Worm (Caenorhabditis elegans) whole organism, L4 larva: Measurements from ENCODE around the gene Y57G11C.1130.

Experiments used
- D1046.2 ChIP-seq: fragments of 200-800 bp; sonication (Bioruptor generic); IDR thresholded peaks from 2 replicates; pipeline ENCODE4 v1.3.6; 2022; ENCODE audit warnings: missing genetic modification characterization, missing compliant biosample characterization
- F49E8.2 ChIP-seq: sonication (generic microtip); optimal IDR thresholded peaks from 2 replicates; lab custom pipeline; 2016; ENCODE audit warnings: missing compliant biosample characterization, mild to moderate bottlenecking, missing genetic modification characterization, borderline replicate concordance
- ZK546.5 ChIP-seq, 2 experiments: sonication (generic microtip); optimal IDR thresholded peaks; 2 replicates each; lab custom pipeline; 2017; ENCODE audit warnings: missing biosample characterization in 2 of 2, missing genetic modification characterization in 2 of 2
- aha-1 ChIP-seq: fragments of 150-350 bp; peaks from one replicate; lab custom pipeline; 2014; ENCODE audit warnings: missing biosample characterization, missing genetic modification characterization
- aly-2 ChIP-seq: sonication (generic microtip); optimal IDR thresholded peaks from 2 replicates; lab custom pipeline; 2018; ENCODE audit warnings: missing biosample characterization, missing genetic modification characterization
- arid-1 ChIP-seq: fragments of 200-800 bp; sonication (Bioruptor generic); conservative IDR thresholded peaks from 2 replicates; pipeline ENCODE4 v1.3.6; 2022; ENCODE audit warnings: missing genetic modification reagents, missing genetic modification characterization, missing compliant biosample characterization
- attf-4 ChIP-seq: sonication (generic microtip); optimal IDR thresholded peaks from 3 replicates; lab custom pipeline; 2017; ENCODE audit warnings: missing biosample characterization, missing genetic modification characterization
- ceh-20 ChIP-seq: fragments of 200-800 bp; sonication (Bioruptor generic); IDR thresholded peaks from 2 replicates; pipeline ENCODE4 v1.3.6; 2022; ENCODE audit warnings: missing genetic modification reagents, missing genetic modification characterization, missing compliant biosample characterization
- dmd-6 ChIP-seq: fragments of 200-800 bp; sonication (Bioruptor generic); IDR thresholded peaks from 2 replicates; pipeline ENCODE4 v1.3.6; 2022; ENCODE audit warnings: missing genetic modification reagents, missing genetic modification characterization, missing compliant biosample characterization
- dmd-8 ChIP-seq: fragments of 200-800 bp; sonication (Bioruptor generic); IDR thresholded peaks from 2 replicates; pipeline ENCODE4 v1.3.6; 2022; ENCODE audit warnings: missing genetic modification characterization, missing compliant biosample characterization
- dve-1 ChIP-seq: sonication (generic microtip); optimal IDR thresholded peaks from 2 replicates; lab custom pipeline; 2017; ENCODE audit warnings: antibody characterized with exemption, mild to moderate bottlenecking, missing genetic modification characterization, missing compliant biosample characterization; ENCODE audit not compliant: insufficient read depth
- fkh-10 ChIP-seq: fragments of 150-350 bp; optimal IDR thresholded peaks from 2 replicates; lab custom pipeline; 2014; ENCODE audit warnings: missing biosample characterization, missing genetic modification reagents, missing genetic modification characterization
- gei-8 ChIP-seq: fragments of 200-800 bp; sonication (Bioruptor generic); optimal IDR thresholded peaks from 2 replicates; lab custom pipeline; 2018; ENCODE audit warnings: mild to moderate bottlenecking, missing genetic modification characterization, missing compliant biosample characterization
- lin-1 ChIP-seq: fragments of 200-800 bp; sonication (Bioruptor generic); IDR thresholded peaks from 2 replicates; pipeline ENCODE4 v1.3.6; 2022; ENCODE audit warnings: missing genetic modification reagents, missing genetic modification characterization, missing compliant biosample characterization
- lin-13 ChIP-seq: fragments of 150-350 bp; optimal IDR thresholded peaks from 2 replicates; lab custom pipeline; 2014; ENCODE audit warnings: missing biosample characterization, missing genetic modification reagents, missing genetic modification characterization
- lin-38 ChIP-seq: fragments of 200-800 bp; sonication (Bioruptor generic); IDR thresholded peaks from 2 replicates; pipeline ENCODE4 v1.3.6; 2022; ENCODE audit warnings: missing genetic modification reagents, missing genetic modification characterization, missing compliant biosample characterization
- lin-39 ChIP-seq: fragments of 150-350 bp; optimal IDR thresholded peaks from 2 replicates; lab custom pipeline; 2014; ENCODE audit warnings: missing biosample characterization, missing genetic modification reagents, missing genetic modification characterization
- lir-3 ChIP-seq: sonication (generic microtip); optimal IDR thresholded peaks from 2 replicates; lab custom pipeline; 2016; ENCODE audit warnings: mild to moderate bottlenecking, missing genetic modification characterization, missing compliant biosample characterization
- mdl-1 ChIP-seq, 2 experiments: fragments of 150-350 bp in 1 of 2; sonication (generic microtip) in 1 of 2; optimal IDR thresholded peaks; 2 replicates each; lab custom pipeline; 2014 to 2017; ENCODE audit warnings: missing biosample characterization in 2 of 2, missing genetic modification characterization in 2 of 2
- mdt-29 ChIP-seq: fragments of 200-800 bp; sonication (Bioruptor generic); IDR thresholded peaks from 2 replicates; pipeline ENCODE4 v1.3.6; 2022; ENCODE audit warnings: missing genetic modification reagents, missing genetic modification characterization, missing compliant biosample characterization
- mxl-2 ChIP-seq: fragments of 200-800 bp; sonication (Bioruptor generic); conservative IDR thresholded peaks from 2 replicates; pipeline ENCODE4 v1.3.6; 2022; ENCODE audit warnings: missing genetic modification reagents, missing genetic modification characterization, missing compliant biosample characterization
- mxl-3 ChIP-seq: fragments of 200-800 bp; sonication (Bioruptor generic); optimal IDR thresholded peaks from 2 replicates; lab custom pipeline; 2018; ENCODE audit warnings: mild to moderate bottlenecking, missing genetic modification characterization, missing compliant biosample characterization
- nhr-41 ChIP-seq: fragments of 200-800 bp; sonication (Bioruptor generic); IDR thresholded peaks from 2 replicates; pipeline ENCODE4 v1.3.6; 2022; ENCODE audit warnings: missing genetic modification reagents, missing genetic modification characterization, missing compliant biosample characterization
- rbr-2 ChIP-seq: sonication (generic microtip); optimal IDR thresholded peaks from 2 replicates; lab custom pipeline; 2016; ENCODE audit warnings: missing genotype, missing genetic modification characterization, missing compliant biosample characterization
- snpc-1.2 ChIP-seq: fragments of 200-800 bp; sonication (Bioruptor generic); IDR thresholded peaks from 2 replicates; pipeline ENCODE4 v1.3.6; 2022; ENCODE audit warnings: missing genetic modification reagents, missing genetic modification characterization, missing compliant biosample characterization
- tag-97 ChIP-seq: fragments of 200-800 bp; sonication (Bioruptor generic); IDR thresholded peaks from 2 replicates; pipeline ENCODE4 v1.3.6; 2022; ENCODE audit warnings: missing genetic modification characterization, missing compliant biosample characterization
- unc-62 ChIP-seq, 3 experiments: fragments of 150-350 bp in 1 of 3; sonication (generic microtip); optimal IDR thresholded peaks in 2 of 3; peaks in 1 of 3; 1 replicate in 1 of 3; 2 replicates in 2 of 3; lab custom pipeline; 2014 to 2017; ENCODE audit warnings: missing biosample characterization in 3 of 3, missing genetic modification characterization in 3 of 3, missing genetic modification reagents in 3 of 3, missing genotype in 1 of 3
- zfp-2 ChIP-seq: sonication (generic microtip); optimal IDR thresholded peaks from 2 replicates; lab custom pipeline; 2016; ENCODE audit warnings: mild to moderate bottlenecking, missing genetic modification characterization, missing compliant biosample characterization
- ztf-7 ChIP-seq: fragments of 150-350 bp; optimal IDR thresholded peaks from 2 replicates; lab custom pipeline; 2014; ENCODE audit warnings: missing biosample characterization, missing genetic modification characterization

The Y57G11C.1130 gene

DNA sequence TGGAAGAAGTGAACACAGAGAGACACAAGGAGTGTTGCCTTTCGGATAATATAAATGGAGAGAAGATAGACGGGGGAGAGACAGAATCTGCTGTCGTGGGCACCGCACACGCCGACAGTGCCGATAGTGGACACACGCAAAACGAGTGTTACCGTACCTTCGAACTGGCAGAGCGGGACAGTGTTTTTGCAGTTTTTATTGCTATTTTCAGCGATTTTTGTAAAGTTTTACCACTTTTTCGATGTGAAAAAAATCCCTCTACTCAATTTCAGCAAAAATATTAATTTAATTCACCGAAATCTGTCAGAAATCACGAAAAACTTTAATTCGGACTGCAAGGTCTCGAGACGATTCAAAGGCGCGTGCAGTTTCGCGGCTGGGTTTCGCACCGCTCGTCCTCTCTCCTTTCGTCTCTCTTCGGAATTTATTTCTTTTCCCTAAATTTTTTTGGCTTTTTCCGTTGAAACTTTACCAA is 42.6 kb downstream of the Y57G11C.1130 start, which contains the start of gene sec-61.A (continued):
- TF ChIP-seq arid-1 (peak; percentile 48; the same call in 1 of the 2 replicates), mdl-1 (tag; optimal IDR thresholded peaks at IDR 0.05; lab: Kevin White, UChicago) (peak; percentile 16 to 82), mxl-3 (GFP tag; lab: Kevin White, UChicago) (peak; percentile 87), dmd-6 (GFP tag; lab: Robert Waterston, UW) (peak; percentile 80), dve-1 (tag; lab: Kevin White, UChicago) (peak; percentile 30), mdt-29 (0 out of 2 replicates have a peak, but pooled peaks have one; percentile 53)

ce11 chrIV:14825379-14825778 is 43.1 kb downstream of the Y57G11C.1130 start, which contains the start of gene rps-18:
Gene rps-18, plus strand, starts transcription at chrIV:14825679.
- TF ChIP-seq attf-4 (no peak), dmd-8 (GFP tag; lab: Robert Waterston, UW) (no peak), D1046.2 (no peak), rbr-2 (tag; lab: Kevin White, UChicago) (no peak), dmd-6 (GFP tag; lab: Robert Waterston, UW) (no peak), lin-13 (GFP tag; lab: Kevin White, UChicago) (no peak), lin-1 (GFP tag; lab: Robert Waterston, UW) (no peak), tag-97 (no peak), zfp-2 (tag; lab: Kevin White, UChicago) (no peak), fkh-10 (GFP tag; lab: Kevin White, UChicago) (no peak), ceh-20 (GFP tag; lab: Robert Waterston, UW) (no peak), lir-3 (tag; lab: Kevin White, UChicago) (no peak), ZK546.5 (tag; optimal IDR thresholded peaks at IDR 0.05; lab: Kevin White, UChicago) (no peak)
- TF ChIP-seq, all 104 proteins: peak for 0

DNA sequence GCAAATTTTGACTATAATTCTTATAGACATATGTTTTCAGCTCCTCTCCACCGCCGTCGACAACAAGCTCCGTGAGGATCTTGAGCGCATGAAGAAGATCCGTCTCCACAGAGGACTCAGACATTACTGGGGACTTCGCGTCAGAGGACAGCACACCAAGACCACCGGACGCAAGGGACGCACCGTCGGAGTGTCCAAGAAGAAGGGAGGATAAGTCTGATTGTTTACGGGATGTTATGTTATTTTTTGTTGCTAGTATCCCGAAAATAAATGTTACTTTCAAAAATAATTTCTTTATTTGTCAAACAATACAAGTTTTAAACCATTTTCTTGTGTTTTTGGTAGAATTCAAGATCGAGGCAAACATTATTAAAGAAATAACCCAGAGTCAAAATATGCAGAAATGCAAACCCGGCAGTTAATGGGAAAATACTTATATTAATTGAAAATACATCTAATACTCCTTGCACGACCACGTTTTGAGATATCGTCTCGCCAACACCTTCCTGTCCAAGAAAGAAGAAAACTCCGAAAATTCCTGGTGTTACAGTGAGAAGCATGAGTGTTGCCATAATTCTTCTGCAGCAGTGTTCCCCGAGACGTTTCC is 43.9 kb downstream of the Y57G11C.1130 start:
- no peak for TF ChIP-seq gei-8 (GFP tag; lab: Kevin White, UChicago)
- peak; percentile 12 for TF ChIP-seq F49E8.2 (tag; lab: Kevin White, UChicago)
- peak; percentile 41 for TF ChIP-seq lin-38 (GFP tag; lab: Robert Waterston, UW)
- TF ChIP-seq snpc-1.2 (GFP tag; lab: Robert Waterston, UW): peak; percentile 84
- TF ChIP-seq unc-62 (GFP tag; optimal IDR thresholded peaks at IDR 0.05 in 1 of 2; lab: Kevin White, UChicago): peak in 1 of 2 experiments; percentile 52
- TF ChIP-seq unc-62 (tag; optimal IDR thresholded peaks at IDR 0.05; lab: Kevin White, UChicago): no peak
- peak; percentile 86 for TF ChIP-seq aha-1 (tag; lab: Kevin White, UChicago)

ce11 chrIV:14828218-14828617 is 45.9 kb downstream of the Y57G11C.1130 start:
- TF ChIP-seq unc-62 (GFP tag; optimal IDR thresholded peaks at IDR 0.05 in 1 of 2; lab: Kevin White, UChicago) (peak in 1 of 2 experiments; percentile 72), unc-62 (tag; optimal IDR thresholded peaks at IDR 0.05; lab: Kevin White, UChicago) (no peak), nhr-41 (no peak), lin-1 (GFP tag; lab: Robert Waterston, UW) (no peak), aly-2 (tag; lab: Kevin White, UChicago) (no peak), lin-39 (tag; lab: Kevin White, UChicago) (no peak), rbr-2 (tag; lab: Kevin White, UChicago) (no peak), ztf-7 (tag; lab: Kevin White, UChicago) (no peak)

- TF ChIP-seq mxl-2 (GFP tag; lab: Robert Waterston, UW): no peak
- TF ChIP-seq, all 104 proteins: peak for 0
These were observed 46.7 kb downstream of the Y57G11C.1130 start, which contains the start of gene hhat-2 for ce11 chrIV:14829026-14829425. Gene hhat-2, minus strand, starts transcription at chrIV:14829126.
